Worm (Caenorhabditis elegans): ENCODE data around the gene T26H5.14.

ce11 chrV:15480505-15481075, 31.6 kb downstream of the T26H5.14 start:
- TF ChIP-seq him-1 (tag; optimal IDR thresholded peaks at IDR 0.05) (no peak), W03F9.2 (tag; optimal IDR thresholded peaks at IDR 0.05) (no peak)

Measured in whole organism, L4/young adult.